Fruit fly (Drosophila melanogaster): ENCODE results near the gene gammaSnap2.

gammaSnap2 gene

DNA sequence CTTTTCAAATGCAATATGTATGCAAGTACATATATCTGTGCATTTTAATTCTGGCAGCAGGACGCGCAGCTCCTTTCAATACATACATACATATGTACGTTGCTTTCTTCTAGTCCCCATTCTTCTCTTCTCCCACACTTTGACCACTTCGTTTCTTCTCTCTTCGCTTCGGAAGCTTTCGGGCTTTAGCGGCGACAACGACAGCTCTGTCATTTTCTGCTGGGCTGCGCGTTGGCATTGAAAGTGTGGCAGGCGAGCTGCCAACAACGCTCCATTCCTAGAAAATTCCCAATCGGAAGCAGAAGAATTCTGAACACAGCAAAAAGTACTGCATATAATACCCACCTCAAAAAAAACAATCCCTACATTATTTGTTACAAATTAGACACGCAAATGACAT lies 38.1 kb downstream of the gammaSnap2 start:
- no peak for TF ChIP-seq Smox (GFP tag; optimal IDR thresholded peaks at IDR 0.05)
- peak; percentile 37 for TF ChIP-seq vri (GFP tag; optimal IDR thresholded peaks at IDR 0.05)
- TF ChIP-seq Eip78C (GFP tag): peak; percentile 56

DNA sequence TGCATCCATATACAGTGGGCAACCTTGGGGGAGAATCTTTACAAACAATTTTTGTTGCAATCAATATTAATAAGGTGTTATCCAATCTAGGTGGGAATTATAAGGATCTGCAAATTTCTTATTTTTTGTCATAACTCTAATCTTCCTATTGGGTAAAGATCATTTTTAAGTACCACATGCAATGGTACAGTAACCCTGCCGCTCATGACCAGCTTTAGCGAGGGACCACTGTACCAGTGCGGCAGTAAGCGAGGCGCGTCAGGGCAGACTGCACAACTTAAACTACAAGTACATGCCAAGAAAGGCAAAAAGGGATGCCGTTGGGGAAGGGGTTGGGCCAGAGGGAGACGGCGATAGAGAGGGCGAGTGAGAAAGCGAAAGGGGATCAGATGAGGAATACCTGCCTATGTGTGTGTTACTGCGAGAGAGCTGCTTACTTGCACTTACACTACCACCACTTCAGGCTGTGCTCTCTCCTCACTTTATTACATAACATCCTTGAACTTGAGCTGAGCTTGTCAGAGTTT lies 38.6 kb downstream of the gammaSnap2 start:
- TF ChIP-seq CG6808 (GFP tag; optimal IDR thresholded peaks at IDR 0.05) (peak; percentile 91), Gug (GFP tag; IDR thresholded peaks at IDR 0.05) (peak; percentile 65), acj6 (GFP tag; optimal IDR thresholded peaks at IDR 0.05) (peak; percentile 87), OdsH (GFP tag; optimal IDR thresholded peaks at IDR 0.05) (peak; percentile 84), CG3919 (GFP tag; optimal IDR thresholded peaks at IDR 0.05) (peak; percentile 82), Lpt (GFP tag; optimal IDR thresholded peaks at IDR 0.05) (peak; percentile 46), Hr38 (GFP tag; optimal IDR thresholded peaks at IDR 0.05) (no peak), CG11294 (GFP tag; IDR thresholded peaks at IDR 0.05) (peak; percentile 65; the same call in 1 of the 2 replicates), CG6276 (GFP tag; optimal IDR thresholded peaks at IDR 0.05) (peak; percentile 25), CG34406 (GFP tag; optimal IDR thresholded peaks at IDR 0.05) (peak; percentile 77), fd59A (GFP tag; optimal IDR thresholded peaks at IDR 0.05) (peak; percentile 93), CG7368 (GFP tag; optimal IDR thresholded peaks at IDR 0.05) (peak; percentile 71), net (GFP tag; optimal IDR thresholded peaks at IDR 0.05) (peak; percentile 63), dsx (GFP tag; optimal IDR thresholded peaks at IDR 0.05; ENCODE audit: poor library complexity, severe bottlenecking) (peak; percentile 90), Ets96B (tag; optimal IDR thresholded peaks at IDR 0.05) (peak; percentile 93), cyc (GFP tag; optimal IDR thresholded peaks at IDR 0.05) (peak; percentile 85), Met (GFP tag; optimal IDR thresholded peaks at IDR 0.05) (peak; percentile 75), Smox (GFP tag; optimal IDR thresholded peaks at IDR 0.05) (peak; percentile 71), Hr39 (GFP tag; optimal IDR thresholded peaks at IDR 0.05) (peak; percentile 81), svp (GFP tag) (peak; percentile 89), lz (GFP tag; optimal IDR thresholded peaks at IDR 0.05) (peak; percentile 77), Sox102F (GFP tag; optimal IDR thresholded peaks at IDR 0.05) (peak; percentile 63), Sox14 (GFP tag; optimal IDR thresholded peaks at IDR 0.05) (peak; percentile 89), Ets21C (GFP tag; optimal IDR thresholded peaks at IDR 0.05) (peak; percentile 63), spab (GFP tag; optimal IDR thresholded peaks at IDR 0.05) (peak; percentile 92), Sox15 (GFP tag; optimal IDR thresholded peaks at IDR 0.05) (peak; percentile 81), pdm3 (GFP tag; optimal IDR thresholded peaks at IDR 0.05) (peak; percentile 87), esn (GFP tag; optimal IDR thresholded peaks at IDR 0.05) (peak; percentile 86), achi (GFP tag; optimal IDR thresholded peaks at IDR 0.05) (peak; percentile 80), CG6163 (GFP tag; IDR thresholded peaks at IDR 0.05) (peak; percentile 84), Eip93F (GFP tag; optimal IDR thresholded peaks at IDR 0.05) (no peak), CG8632 (GFP tag; optimal IDR thresholded peaks at IDR 0.05) (peak; percentile 83), dac (GFP tag; optimal IDR thresholded peaks at IDR 0.05) (no peak), CG11762 (GFP tag; optimal IDR thresholded peaks at IDR 0.05; ENCODE audit: insufficient read depth) (peak; percentile 67), eg (GFP tag; IDR thresholded peaks at IDR 0.05) (peak; percentile 67; the same call in 2 of the 3 replicates), CG32006 (GFP tag; optimal IDR thresholded peaks at IDR 0.05) (peak; percentile 66), topi (GFP tag; optimal IDR thresholded peaks at IDR 0.05) (peak; percentile 80), CG3032 (tag; optimal IDR thresholded peaks at IDR 0.05) (peak; percentile 94), CG11902 (GFP tag; optimal IDR thresholded peaks at IDR 0.05) (peak; percentile 73), Eip78C (GFP tag) (peak; percentile 96), fd85E (GFP tag; optimal IDR thresholded peaks at IDR 0.05) (peak; percentile 39), Eip75B (GFP tag; optimal IDR thresholded peaks at IDR 0.05) (peak; percentile 86), CG10669 (GFP tag; optimal IDR thresholded peaks at IDR 0.05) (peak; percentile 93), CG16779 (tag; optimal IDR thresholded peaks at IDR 0.05) (peak; percentile 65), fkh (GFP tag; optimal IDR thresholded peaks at IDR 0.05) (no peak), CG8319 (GFP tag; optimal IDR thresholded peaks at IDR 0.05) (peak; percentile 80), CG15336 (GFP tag; IDR thresholded peaks at IDR 0.05) (peak; percentile 62), CG6854 (GFP tag; optimal IDR thresholded peaks at IDR 0.05) (no peak), salr (GFP tag; optimal IDR thresholded peaks at IDR 0.05) (peak; percentile 68 to 91)

Measured in whole organism, prepupa.